Fruit fly (Drosophila melanogaster) whole organism, embryonic: Measurements from ENCODE around the gene CG10492.

Experiments used
- Abd-B ChIP-seq: fragments of 200-800 bp; sonication (Bioruptor generic); optimal IDR thresholded peaks from 2 replicates; lab custom pipeline; 2018; ENCODE audit warnings: missing biosample characterization, mild to moderate bottlenecking, missing genetic modification characterization, moderate library complexity
- Adf1 ChIP-seq: fragments of 200-800 bp; sonication (Bioruptor generic); IDR thresholded peaks from 2 replicates; pipeline ENCODE4 v1.3.6; 2022; ENCODE audit warnings: missing biosample characterization, missing genetic modification characterization
- Aef1 ChIP-seq: fragments of 200-800 bp; sonication (Bioruptor generic); IDR thresholded peaks from 3 replicates; pipeline ENCODE4 v1.3.6; 2022; ENCODE audit warnings: missing biosample characterization, missing genetic modification characterization
- CG10209 ChIP-seq: fragments of 200-800 bp; sonication (Bioruptor generic); optimal IDR thresholded peaks from 3 replicates; lab custom pipeline; 2017; ENCODE audit warnings: missing biosample characterization, mild to moderate bottlenecking, missing genetic modification characterization, missing genetic modification reagents
- CG10267 ChIP-seq: fragments of 200-800 bp; sonication (Bioruptor generic); optimal IDR thresholded peaks from 2 replicates; lab custom pipeline; 2018; ENCODE audit warnings: missing biosample characterization, mild to moderate bottlenecking, missing genetic modification characterization, moderate library complexity
- CG10654 ChIP-seq: fragments of 200-800 bp; sonication (Bioruptor generic); optimal IDR thresholded peaks from 2 replicates; lab custom pipeline; 2016; ENCODE audit warnings: missing biosample characterization, missing genetic modification characterization
- CG12769 ChIP-seq: fragments of 200-800 bp; sonication (Bioruptor generic); optimal IDR thresholded peaks from 2 replicates; lab custom pipeline; 2019; ENCODE audit warnings: missing biosample characterization, mild to moderate bottlenecking, missing genetic modification characterization, moderate library complexity
- CG17912 ChIP-seq: fragments of 200-800 bp; sonication (Bioruptor generic); optimal IDR thresholded peaks from 2 replicates; lab custom pipeline; 2018; ENCODE audit warnings: missing biosample characterization, mild to moderate bottlenecking, missing genetic modification characterization
- CG2875 ChIP-seq: fragments of 200-800 bp; sonication (Bioruptor generic); optimal IDR thresholded peaks from 2 replicates; lab custom pipeline; 2017; ENCODE audit warnings: missing biosample characterization, mild to moderate bottlenecking, missing genetic modification characterization, missing genetic modification reagents
- CG30020 ChIP-seq: fragments of 200-800 bp; optimal IDR thresholded peaks from 2 replicates; lab custom pipeline; 2019; ENCODE audit warnings: missing biosample characterization, mild to moderate bottlenecking, missing genetic modification characterization, moderate library complexity
- CG30431 ChIP-seq: fragments of 200-800 bp; sonication (Bioruptor generic); optimal IDR thresholded peaks from 2 replicates; lab custom pipeline; 2017; ENCODE audit warnings: missing biosample characterization, missing genetic modification characterization
- CG31388 ChIP-seq: fragments of 200-800 bp; sonication (Bioruptor generic); optimal IDR thresholded peaks from 2 replicates; lab custom pipeline; 2016; ENCODE audit warnings: missing biosample characterization, missing genetic modification characterization
- CG3407 ChIP-seq: fragments of 200-800 bp; sonication (Bioruptor generic); optimal IDR thresholded peaks from 2 replicates; lab custom pipeline; 2018; ENCODE audit warnings: missing biosample characterization, mild to moderate bottlenecking, missing genetic modification characterization
- CG34376 ChIP-seq: fragments of 200-800 bp; sonication (Bioruptor generic); optimal IDR thresholded peaks from 2 replicates; lab custom pipeline; 2018; ENCODE audit warnings: missing biosample characterization, mild to moderate bottlenecking, missing genetic modification characterization
- CG4730 ChIP-seq: fragments of 200-800 bp; sonication (Bioruptor generic); IDR thresholded peaks from 2 replicates; pipeline ENCODE4 v1.3.6; 2022; ENCODE audit warnings: missing biosample characterization, missing genetic modification characterization
- CG7556 ChIP-seq: fragments of 200-800 bp; sonication (Bioruptor generic); optimal IDR thresholded peaks from 2 replicates; lab custom pipeline; 2017; ENCODE audit warnings: missing biosample characterization, mild to moderate bottlenecking, missing genetic modification characterization
- Dad ChIP-seq: fragments of 200-800 bp; sonication (Bioruptor generic); optimal IDR thresholded peaks from 3 replicates; lab custom pipeline; 2016; ENCODE audit warnings: missing biosample characterization, missing genetic modification characterization
- Hand ChIP-seq: fragments of 200-800 bp; sonication (Bioruptor generic); optimal IDR thresholded peaks from 2 replicates; lab custom pipeline; 2017; ENCODE audit warnings: mild to moderate bottlenecking, missing biosample characterization, missing genetic modification reagents, missing genetic modification characterization
- Hey ChIP-seq: fragments of 200-800 bp; sonication (Bioruptor generic); optimal IDR thresholded peaks from 3 replicates; lab custom pipeline; 2018; ENCODE audit warnings: missing biosample characterization, mild to moderate bottlenecking, missing genetic modification characterization
- NC2α ChIP-seq: fragments of 200-800 bp; sonication (Bioruptor generic); optimal IDR thresholded peaks from 2 replicates; lab custom pipeline; 2016; ENCODE audit warnings: missing biosample characterization, missing genetic modification characterization
- PHDP ChIP-seq: fragments of 200-800 bp; sonication (Bioruptor generic); optimal IDR thresholded peaks from 3 replicates; lab custom pipeline; 2018; ENCODE audit warnings: missing biosample characterization, mild to moderate bottlenecking, missing genetic modification characterization, moderate library complexity
- Pdp1 ChIP-seq, 2 experiments: fragments of 200-800 bp; sonication (Bioruptor generic); optimal IDR thresholded peaks; 3 replicates each; lab custom pipeline; 2016; ENCODE audit warnings: missing biosample characterization in 2 of 2, missing genetic modification characterization in 2 of 2, mild to moderate bottlenecking in 1 of 2, moderate library complexity in 1 of 2
- Poxn ChIP-seq: fragments of 200-800 bp; sonication (Bioruptor generic); IDR thresholded peaks from 2 replicates; pipeline ENCODE4 v1.3.6; 2022; ENCODE audit warnings: missing biosample characterization, missing genetic modification characterization
- Ptx1 ChIP-seq: fragments of 200-800 bp; sonication (Bioruptor generic); IDR thresholded peaks from 2 replicates; pipeline ENCODE4 v1.3.6; 2022; ENCODE audit warnings: missing biosample characterization, missing genetic modification characterization
- Rx ChIP-seq: fragments of 200-800 bp; sonication (Bioruptor generic); IDR thresholded peaks from 2 replicates; pipeline ENCODE4 v1.3.6; 2022; ENCODE audit warnings: missing biosample characterization, missing genetic modification characterization
- Spps ChIP-seq: fragments of 200-800 bp; sonication (Bioruptor generic); optimal IDR thresholded peaks from 2 replicates; lab custom pipeline; 2018; ENCODE audit warnings: missing biosample characterization, mild to moderate bottlenecking, missing genetic modification characterization
- TFAM ChIP-seq: fragments of 200-800 bp; sonication (Bioruptor generic); optimal IDR thresholded peaks from 2 replicates; lab custom pipeline; 2017; ENCODE audit warnings: missing biosample characterization, missing genetic modification characterization, inconsistent platforms
- Trl ChIP-seq, 3 experiments: fragments of >200 bp in 2 of 3; fragments of 200-800 bp in 1 of 3; sonication (Bioruptor generic) in 1 of 3; optimal IDR thresholded peaks; 2 replicates in 1 of 3; 3 replicates in 2 of 3; lab custom pipeline; 2016 to 2017; ENCODE audit warnings: missing biosample characterization in 1 of 3, missing genetic modification characterization in 1 of 3
- Vsx1 ChIP-seq: fragments of 200-800 bp; sonication (Bioruptor generic); optimal IDR thresholded peaks from 2 replicates; lab custom pipeline; 2017; ENCODE audit warnings: missing biosample characterization, mild to moderate bottlenecking, missing genetic modification characterization, missing genetic modification reagents
- bowl ChIP-seq: fragments of 200-800 bp; sonication (Bioruptor generic); IDR thresholded peaks from 2 replicates; pipeline ENCODE4 v1.3.6; 2022; ENCODE audit warnings: missing biosample characterization, missing genetic modification characterization
- br ChIP-seq: fragments of >200 bp; optimal IDR thresholded peaks from 2 replicates; lab custom pipeline; 2017
- cg ChIP-seq: fragments of 200-800 bp; sonication (Bioruptor generic); optimal IDR thresholded peaks from 3 replicates; lab custom pipeline; 2019; ENCODE audit warnings: missing biosample characterization, mild to moderate bottlenecking, missing genetic modification characterization, moderate library complexity
- da ChIP-seq: fragments of 200-800 bp; sonication (Bioruptor generic); optimal IDR thresholded peaks from 2 replicates; lab custom pipeline; 2016; ENCODE audit warnings: missing biosample characterization, missing genetic modification characterization
- danr ChIP-seq: fragments of 200-800 bp; sonication (Bioruptor generic); IDR thresholded peaks from 2 replicates; pipeline ENCODE4 v1.3.6; 2022; ENCODE audit warnings: missing biosample characterization, missing genetic modification characterization
- dati ChIP-seq: fragments of 200-800 bp; sonication (Bioruptor generic); IDR thresholded peaks from 2 replicates; pipeline ENCODE4 v1.3.6; 2022; ENCODE audit warnings: missing biosample characterization, missing genetic modification characterization
- gce ChIP-seq: fragments of 200-800 bp; sonication (Bioruptor generic); IDR thresholded peaks from 3 replicates; pipeline ENCODE4 v1.3.6; 2022; ENCODE audit warnings: missing biosample characterization, missing genetic modification characterization
- gcm2 ChIP-seq: fragments of 200-800 bp; sonication (Bioruptor generic); optimal IDR thresholded peaks from 2 replicates; lab custom pipeline; 2016; ENCODE audit warnings: missing biosample characterization, missing genetic modification characterization
- gsb ChIP-seq: fragments of 200-800 bp; sonication (Bioruptor generic); IDR thresholded peaks from 2 replicates; pipeline ENCODE4 v1.3.6; 2022; ENCODE audit warnings: missing biosample characterization, missing genetic modification characterization
- hb ChIP-seq: fragments of 200-800 bp; sonication (Bioruptor generic); IDR thresholded peaks from 3 replicates; pipeline ENCODE4 v1.3.6; 2022; ENCODE audit warnings: missing biosample characterization, missing genetic modification characterization; ENCODE audit not compliant: partially characterized antibody
- ken ChIP-seq: fragments of 200-800 bp; sonication (Bioruptor generic); IDR thresholded peaks from 3 replicates; pipeline ENCODE4 v1.3.6; 2022; ENCODE audit warnings: missing biosample characterization, missing genetic modification characterization
- lbe ChIP-seq: fragments of 200-800 bp; sonication (Bioruptor generic); optimal IDR thresholded peaks from 2 replicates; lab custom pipeline; 2016; ENCODE audit warnings: missing biosample characterization, mild to moderate bottlenecking, missing genetic modification characterization
- lilli ChIP-seq: fragments of 200-800 bp; sonication (Bioruptor generic); optimal IDR thresholded peaks from 3 replicates; lab custom pipeline; 2016; ENCODE audit warnings: missing biosample characterization, missing genetic modification characterization
- lmd ChIP-seq: fragments of 200-800 bp; sonication (Bioruptor generic); IDR thresholded peaks from 2 replicates; pipeline ENCODE4 v1.3.6; 2022; ENCODE audit warnings: missing biosample characterization, missing genetic modification characterization
- otp ChIP-seq: fragments of 200-800 bp; sonication (Bioruptor generic); IDR thresholded peaks from 3 replicates; pipeline ENCODE4, ENCODE4 v1.3.6; 2022; ENCODE audit warnings: missing biosample characterization, missing genetic modification characterization
- pfk ChIP-seq: fragments of 200-800 bp; sonication (Bioruptor generic); optimal IDR thresholded peaks from 2 replicates; lab custom pipeline; 2018; ENCODE audit warnings: missing biosample characterization, mild to moderate bottlenecking, missing genetic modification characterization, moderate library complexity
- so ChIP-seq: fragments of 200-800 bp; sonication (Bioruptor generic); IDR thresholded peaks from 3 replicates; pipeline ENCODE4 v1.3.6; 2022; ENCODE audit warnings: missing biosample characterization, missing genetic modification characterization
- sob ChIP-seq: fragments of 200-800 bp; sonication (Bioruptor generic); IDR thresholded peaks from 2 replicates; pipeline ENCODE4 v1.3.6; 2022; ENCODE audit warnings: missing biosample characterization, missing genetic modification characterization
- toy ChIP-seq: fragments of 200-800 bp; sonication (Bioruptor generic); IDR thresholded peaks from 2 replicates; pipeline ENCODE4 v1.3.6; 2022; ENCODE audit warnings: missing biosample characterization, missing genetic modification characterization
- z ChIP-seq: fragments of 200-800 bp; sonication (Bioruptor generic); IDR thresholded peaks from 3 replicates; pipeline ENCODE4 v1.3.6; 2022; ENCODE audit warnings: missing biosample characterization, missing genetic modification characterization
- zf30C ChIP-seq: fragments of 200-800 bp; sonication (Bioruptor generic); optimal IDR thresholded peaks from 3 replicates; lab custom pipeline; 2018; ENCODE audit warnings: missing biosample characterization, mild to moderate bottlenecking, missing genetic modification characterization

Gene CG10492

DNA sequence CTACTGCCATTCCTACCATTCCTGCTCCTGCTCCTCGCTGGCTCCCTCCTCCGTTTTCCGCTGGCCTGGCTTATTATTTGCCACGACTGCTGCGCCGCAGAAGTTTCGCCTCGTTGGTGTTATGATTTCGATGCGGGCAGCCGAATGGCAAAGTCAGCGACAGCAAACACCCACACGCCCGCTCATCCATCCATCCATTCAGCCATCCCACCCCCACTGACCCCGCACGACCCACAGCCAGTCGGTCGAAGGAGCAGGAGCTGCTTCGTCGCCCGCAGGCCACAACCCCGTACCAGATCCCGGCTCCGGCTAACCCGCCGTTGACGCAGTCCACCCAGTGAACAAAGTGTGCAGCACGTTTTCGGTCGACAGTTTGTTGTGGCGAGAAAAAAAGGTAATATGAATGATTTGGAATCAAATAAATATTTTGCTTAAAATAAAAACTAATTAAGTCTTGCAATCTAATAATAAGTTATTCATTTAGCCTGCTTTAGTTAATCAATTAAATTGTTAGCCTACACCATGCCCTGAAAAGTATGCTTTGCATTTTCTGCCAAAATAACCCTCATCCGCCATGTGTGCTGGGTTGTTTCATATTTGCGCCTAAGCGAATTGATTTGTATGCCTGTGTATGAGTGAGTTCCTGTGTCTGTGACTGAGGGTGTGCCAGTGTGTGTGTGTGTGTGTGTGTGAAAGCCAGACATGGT is 27.2 kb upstream of the CG10492 start (continued):
- TF ChIP-seq Aef1 (GFP tag; lab: Robert Waterston, UW) (no peak; the same call in 2 of the 3 replicates), lbe (no peak), Hand (peak; percentile 85), Ptx1 (GFP tag; lab: Robert Waterston, UW) (peak; percentile 61), PHDP (tag; lab: Kevin White, UChicago) (peak; percentile 66), CG7556 (peak; percentile 88), z (GFP tag; lab: Robert Waterston, UW) (no peak), dati (no peak), so (GFP tag; lab: Robert Waterston, UW) (peak; percentile 64; the same call in 1 of the 3 replicates), Trl (optimal IDR thresholded peaks at IDR 0.05; lab: Kevin White, UChicago) (no peak), Trl (GFP tag; optimal IDR thresholded peaks at IDR 0.05; lab: Kevin White, UChicago) (no peak), CG12769 (peak; percentile 81), CG4730 (GFP tag; lab: Robert Waterston, UW) (no peak), Pdp1 (GFP tag; optimal IDR thresholded peaks at IDR 0.05; lab: Kevin White, UChicago) (peak in 1 of 2 experiments; percentile 8), CG10654 (GFP tag; lab: Kevin White, UChicago) (no peak), toy (GFP tag; lab: Robert Waterston, UW) (no peak), br (lab: Kevin White, UChicago) (no peak), Spps (no peak), gcm2 (GFP tag; lab: Kevin White, UChicago) (no peak), Poxn (GFP tag; lab: Robert Waterston, UW) (no peak), TFAM (GFP tag; lab: Kevin White, UChicago) (no peak), gce (GFP tag; lab: Robert Waterston, UW) (no peak), da (GFP tag; lab: Kevin White, UChicago) (no peak), Vsx1 (no peak), sob (GFP tag; lab: Robert Waterston, UW) (peak; percentile 35; the same call in 1 of the 2 replicates), lilli (GFP tag; lab: Kevin White, UChicago) (peak; percentile 54), lmd (GFP tag; lab: Robert Waterston, UW) (no peak; the same call in none of the 2 replicates), zf30C (GFP tag; lab: Kevin White, UChicago) (no peak), danr (no peak), CG34376 (GFP tag; lab: Kevin White, UChicago) (peak; percentile 82), CG10267 (tag; lab: Kevin White, UChicago) (peak; percentile 40), NC2α (GFP tag; lab: Kevin White, UChicago) (no peak), otp (GFP tag; lab: Robert Waterston, UW) (no peak), Hey (tag; lab: Kevin White, UChicago) (no peak), CG10209 (peak; percentile 44), CG2875 (GFP tag; lab: Kevin White, UChicago) (peak; percentile 8), gsb (GFP tag; lab: Robert Waterston, UW) (no peak), CG30020 (no peak), CG17912 (GFP tag; lab: Kevin White, UChicago) (no peak), CG30431 (GFP tag; lab: Kevin White, UChicago) (no peak), hb (GFP tag; lab: Robert Waterston, UW) (no peak), CG31388 (GFP tag; lab: Kevin White, UChicago) (no peak), Rx (no peak), ken (GFP tag; lab: Robert Waterston, UW) (0 out of 3 replicates have a peak, but pooled peaks have one; percentile 16), Abd-B (GFP tag; lab: Kevin White, UChicago) (no peak), Dad (GFP tag; lab: Kevin White, UChicago) (no peak), Adf1 (GFP tag; lab: Robert Waterston, UW) (peak; percentile 41; the same call in 1 of the 2 replicates), CG3407 (GFP tag; lab: Kevin White, UChicago) (no peak), pfk (no peak), cg (peak; percentile 28), bowl (GFP tag; lab: Robert Waterston, UW) (no peak)
